Worm (Caenorhabditis elegans): ENCODE data around the gene T05H10.8.

- TF ChIP-seq pes-1 (GFP tag; IDR thresholded peaks at IDR 0.05) (no peak), F13C5.2 (tag; optimal IDR thresholded peaks at IDR 0.05) (no peak), tra-4 (tag; optimal IDR thresholded peaks at IDR 0.05) (no peak), scrt-1 (GFP tag; IDR thresholded peaks at IDR 0.05) (no peak), flt-1 (GFP tag; IDR thresholded peaks at IDR 0.05) (no peak), ama-1 (optimal IDR thresholded peaks at IDR 0.05) (no peak), hnd-1 (tag; optimal IDR thresholded peaks at IDR 0.05) (no peak), ceh-36 (tag; optimal IDR thresholded peaks at IDR 0.05) (no peak)
Measured at ce11 chrII:8028730-8029129, 30.1 kb upstream of the T05H10.8 start.
